Fruit fly (Drosophila melanogaster): ENCODE data around the gene CG15208.

Gene CG15208

dm6 chrX:10927110-10927509 is 27.3 kb downstream of the CG15208 start, which contains the start of gene CG2145 (continued):
- TF ChIP-seq dsx (GFP tag; optimal IDR thresholded peaks at IDR 0.05; ENCODE audit: poor library complexity, severe bottlenecking) = peak; percentile 39
- TF ChIP-seq Ets96B (tag; optimal IDR thresholded peaks at IDR 0.05) = peak; percentile 25
- peak; percentile 41 for TF ChIP-seq Met (GFP tag; optimal IDR thresholded peaks at IDR 0.05)
- TF ChIP-seq CG10669 (GFP tag; optimal IDR thresholded peaks at IDR 0.05) = peak; percentile 23
- peak; percentile 12 for TF ChIP-seq CG1621 (tag; optimal IDR thresholded peaks at IDR 0.05)
- TF ChIP-seq Gug (GFP tag; IDR thresholded peaks at IDR 0.05) = peak; percentile 41; the same call in 1 of the 2 replicates
- no peak for TF ChIP-seq CG8319 (GFP tag; optimal IDR thresholded peaks at IDR 0.05)
- TF ChIP-seq Sox15 (GFP tag; optimal IDR thresholded peaks at IDR 0.05) = no peak
- peak; percentile 31; the same call in 1 of the 3 replicates for TF ChIP-seq CG8119 (GFP tag; IDR thresholded peaks at IDR 0.05)
- TF ChIP-seq Hr39 (GFP tag; optimal IDR thresholded peaks at IDR 0.05) = peak; percentile 13
- peak; percentile 1 for TF ChIP-seq CG34406 (GFP tag; optimal IDR thresholded peaks at IDR 0.05)
- no peak for TF ChIP-seq CG7368 (GFP tag; optimal IDR thresholded peaks at IDR 0.05)
- TF ChIP-seq Hr4 (GFP tag; optimal IDR thresholded peaks at IDR 0.05) = peak; percentile 22
- no peak; the same call in 1 of the 2 replicates for TF ChIP-seq CG11294 (GFP tag; IDR thresholded peaks at IDR 0.05)
- TF ChIP-seq OdsH (GFP tag; optimal IDR thresholded peaks at IDR 0.05) = peak; percentile 14
- no peak for TF ChIP-seq CG6808 (GFP tag; optimal IDR thresholded peaks at IDR 0.05)
- TF ChIP-seq spab (GFP tag; optimal IDR thresholded peaks at IDR 0.05) = no peak
- TF ChIP-seq dac (GFP tag; optimal IDR thresholded peaks at IDR 0.05) = no peak
- TF ChIP-seq acj6 (GFP tag; optimal IDR thresholded peaks at IDR 0.05) = no peak
- TF ChIP-seq ss (GFP tag; optimal IDR thresholded peaks at IDR 0.05) = peak; percentile 17 to 61
- peak; percentile 75 for TF ChIP-seq CG3919 (GFP tag; optimal IDR thresholded peaks at IDR 0.05)
- no peak for TF ChIP-seq CG11762 (GFP tag; optimal IDR thresholded peaks at IDR 0.05; ENCODE audit: insufficient read depth)
- TF ChIP-seq svp (GFP tag) = peak; percentile 85
- peak; percentile 34 for TF ChIP-seq CG8632 (GFP tag; optimal IDR thresholded peaks at IDR 0.05)
- TF ChIP-seq Eip78C (GFP tag) = peak; percentile 71
- peak; percentile 35 for TF ChIP-seq CG16779 (tag; optimal IDR thresholded peaks at IDR 0.05)
- peak; percentile 38 for TF ChIP-seq net (GFP tag; optimal IDR thresholded peaks at IDR 0.05)
- TF ChIP-seq Hr38 (GFP tag; optimal IDR thresholded peaks at IDR 0.05) = no peak

- TF ChIP-seq topi (GFP tag; optimal IDR thresholded peaks at IDR 0.05) (no peak), CG8119 (GFP tag; IDR thresholded peaks at IDR 0.05) (no peak), salr (GFP tag; optimal IDR thresholded peaks at IDR 0.05) (no peak), Eip78C (GFP tag) (peak; percentile 11), achi (GFP tag; optimal IDR thresholded peaks at IDR 0.05) (no peak)
These were observed 29.8 kb downstream of the CG15208 start for dm6 chrX:10929613-10930012.

dm6 chrX:10930553-10931092 is 30.9 kb downstream of the CG15208 start, which contains the start of gene Myo10A:
Gene Myo10A (plus strand): TSS chrX:10930840.
- TF ChIP-seq CG11902 (GFP tag; optimal IDR thresholded peaks at IDR 0.05) (no peak), Eip75B (GFP tag; optimal IDR thresholded peaks at IDR 0.05) (no peak), CG15336 (GFP tag; IDR thresholded peaks at IDR 0.05) (no peak), fkh (GFP tag; optimal IDR thresholded peaks at IDR 0.05) (peak; percentile 35), Eip93F (GFP tag; optimal IDR thresholded peaks at IDR 0.05) (no peak), CG6854 (GFP tag; optimal IDR thresholded peaks at IDR 0.05) (no peak), CG6163 (GFP tag; IDR thresholded peaks at IDR 0.05) (peak; percentile 50), spab (GFP tag; optimal IDR thresholded peaks at IDR 0.05) (no peak), acj6 (GFP tag; optimal IDR thresholded peaks at IDR 0.05) (no peak), Sox102F (GFP tag; optimal IDR thresholded peaks at IDR 0.05) (no peak), esn (GFP tag; optimal IDR thresholded peaks at IDR 0.05) (no peak), Eip78C (GFP tag) (peak; percentile 63), svp (GFP tag) (peak; percentile 46)

Measured in whole organism, prepupa.